Fruit fly (Drosophila melanogaster): ENCODE data around the gene CG18558.

DNA sequence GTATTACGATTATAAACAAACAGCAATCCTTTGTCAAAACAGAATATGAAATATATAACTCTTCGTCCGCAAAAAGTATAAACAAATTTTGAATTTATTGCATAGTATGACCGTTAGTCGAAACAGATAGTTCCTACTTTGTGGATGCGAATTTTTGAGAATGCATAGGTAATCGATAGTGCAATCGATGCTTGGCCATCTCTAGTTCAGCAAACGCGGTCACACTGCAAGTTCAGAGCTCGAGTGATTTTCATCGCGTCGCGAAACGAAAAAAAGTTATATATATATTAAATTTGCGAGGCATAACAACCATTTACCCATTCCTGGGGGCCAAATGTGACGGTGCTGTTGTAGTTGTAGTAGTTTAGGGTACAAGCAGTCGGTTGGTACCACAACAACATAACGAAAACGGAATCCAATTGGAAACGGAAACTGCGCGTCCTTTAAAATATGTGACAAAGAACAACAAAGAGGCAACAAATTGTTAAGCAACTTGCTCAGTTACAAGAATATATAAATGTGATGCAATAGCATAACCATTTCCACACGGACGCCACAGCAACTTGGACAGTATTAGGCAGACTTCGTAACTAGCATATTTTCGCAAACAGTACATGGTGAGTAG lies 12.8 kb upstream of the CG18558 start, which contains the start of gene CG2991:
- TF ChIP-seq usp (GFP tag; optimal IDR thresholded peaks at IDR 0.05) (no peak), Dfd (GFP tag; optimal IDR thresholded peaks at IDR 0.05) (no peak), pan (optimal IDR thresholded peaks at IDR 0.05) (no peak), OdsH (GFP tag; optimal IDR thresholded peaks at IDR 0.05) (no peak), CG32264 (GFP tag; optimal IDR thresholded peaks at IDR 0.05) (no peak), jim (GFP tag; optimal IDR thresholded peaks at IDR 0.05) (no peak), Jra (GFP tag; optimal IDR thresholded peaks at IDR 0.05) (peak; percentile 26), lola (GFP tag; optimal IDR thresholded peaks at IDR 0.05) (no peak), ey (GFP tag; optimal IDR thresholded peaks at IDR 0.05) (peak; percentile 20)
